Worm (Caenorhabditis elegans) whole organism, L3 larva: ENCODE measurements around the gene F44E2.6.

Experiments
- R02D3.7 ChIP-seq: fragments of 150-350 bp; optimal IDR thresholded peaks from 2 replicates; lab custom pipeline; 2014; ENCODE audit warnings: missing biosample characterization, missing genetic modification characterization
- ZK546.5 ChIP-seq: sonication (generic microtip); optimal IDR thresholded peaks from 2 replicates; lab custom pipeline; 2017; ENCODE audit warnings: missing biosample characterization, missing genetic modification characterization
- ama-1 ChIP-seq: fragments of 150-350 bp; optimal IDR thresholded peaks from 2 replicates; lab custom pipeline; 2018
- ceh-16 ChIP-seq: sonication (generic microtip); optimal IDR thresholded peaks from 2 replicates; lab custom pipeline; 2017; ENCODE audit warnings: missing biosample characterization, missing genetic modification characterization
- ceh-28 ChIP-seq: fragments of 150-350 bp; optimal IDR thresholded peaks from 2 replicates; lab custom pipeline; 2014; ENCODE audit warnings: missing biosample characterization, missing genetic modification reagents, missing genetic modification characterization
- ceh-82 ChIP-seq: fragments of 150-350 bp; optimal IDR thresholded peaks from 2 replicates; lab custom pipeline; 2014; ENCODE audit warnings: missing biosample characterization, missing genetic modification characterization
- ceh-9 ChIP-seq: sonication (generic microtip); optimal IDR thresholded peaks from 2 replicates; lab custom pipeline; 2018; ENCODE audit warnings: missing biosample characterization, missing genetic modification characterization
- daf-12 ChIP-seq: fragments of 150-350 bp; optimal IDR thresholded peaks from 2 replicates; lab custom pipeline; 2014; ENCODE audit warnings: missing biosample characterization, missing genetic modification reagents, missing genetic modification characterization
- egl-27 ChIP-seq: sonication (generic microtip); optimal IDR thresholded peaks from 4 replicates; lab custom pipeline; 2017; ENCODE audit warnings: missing biosample characterization, missing genetic modification reagents, missing genetic modification characterization
- egl-5 ChIP-seq: fragments of 150-350 bp; optimal IDR thresholded peaks from 2 replicates; lab custom pipeline; 2017; ENCODE audit warnings: missing biosample characterization, missing genetic modification reagents, missing genetic modification characterization, inconsistent platforms
- elt-1 ChIP-seq: fragments of 150-350 bp; optimal IDR thresholded peaks from 2 replicates; lab custom pipeline; 2014; ENCODE audit warnings: missing biosample characterization, missing genetic modification characterization
- elt-2 ChIP-seq: sonication (generic microtip); optimal IDR thresholded peaks from 2 replicates; lab custom pipeline; 2016; ENCODE audit warnings: missing genetic modification reagents, mild to moderate bottlenecking, missing genetic modification characterization, missing compliant biosample characterization
- elt-3 ChIP-seq, 3 experiments: fragments of 150-350 bp in 1 of 3; sonication (generic microtip) in 2 of 3; optimal IDR thresholded peaks; 2 replicates in 2 of 3; 4 replicates in 1 of 3; lab custom pipeline; 2014 to 2017; ENCODE audit warnings: missing biosample characterization in 3 of 3, missing genetic modification characterization in 3 of 3
- eor-1 ChIP-seq, 2 experiments: fragments of 150-350 bp; optimal IDR thresholded peaks; 2 replicates each; lab custom pipeline; 2014 to 2018; ENCODE audit warnings: missing biosample characterization in 2 of 2, missing genetic modification characterization in 2 of 2
- fkh-10 ChIP-seq: sonication (generic microtip); optimal IDR thresholded peaks from 2 replicates; lab custom pipeline; 2017; ENCODE audit warnings: missing biosample characterization, missing genetic modification reagents, missing genetic modification characterization
- fkh-2 ChIP-seq: fragments of 150-350 bp; optimal IDR thresholded peaks from 2 replicates; lab custom pipeline; 2014; ENCODE audit warnings: missing biosample characterization, missing genetic modification reagents, missing genetic modification characterization
- fos-1 ChIP-seq: fragments of 150-350 bp; optimal IDR thresholded peaks from 2 replicates; lab custom pipeline; 2014; ENCODE audit warnings: missing biosample characterization, missing genetic modification characterization
- hmg-11 ChIP-seq: sonication (generic microtip); optimal IDR thresholded peaks from 2 replicates; lab custom pipeline; 2016; ENCODE audit warnings: missing genetic modification characterization, missing compliant biosample characterization
- jun-1 ChIP-seq: fragments of 150-350 bp; optimal IDR thresholded peaks from 2 replicates; lab custom pipeline; 2014; ENCODE audit warnings: missing biosample characterization, missing genetic modification reagents, missing genetic modification characterization
- lin-15B ChIP-seq: fragments of 150-350 bp; optimal IDR thresholded peaks from 2 replicates; lab custom pipeline; 2014; ENCODE audit warnings: missing biosample characterization, missing genetic modification characterization
- lin-39 ChIP-seq: fragments of 150-350 bp; optimal IDR thresholded peaks from 2 replicates; lab custom pipeline; 2018; ENCODE audit warnings: missing biosample characterization, missing genetic modification reagents, missing genetic modification characterization
- lsy-12 ChIP-seq: sonication (generic microtip); optimal IDR thresholded peaks from 2 replicates; lab custom pipeline; 2016; ENCODE audit warnings: mild to moderate bottlenecking, missing genetic modification characterization, missing compliant biosample characterization
- mdl-1 ChIP-seq: fragments of 150-350 bp; optimal IDR thresholded peaks from 2 replicates; lab custom pipeline; 2014; ENCODE audit warnings: missing biosample characterization, missing genetic modification characterization
- mml-1 ChIP-seq: fragments of 150-350 bp; sonication (generic microtip); optimal IDR thresholded peaks from 3 replicates; lab custom pipeline; 2014; ENCODE audit warnings: missing biosample characterization, missing genetic modification characterization
- nfya-1 ChIP-seq: sonication (generic microtip); optimal IDR thresholded peaks from 2 replicates; lab custom pipeline; 2017; ENCODE audit warnings: missing genetic modification characterization, mild to moderate bottlenecking, missing compliant biosample characterization, antibody characterized with exemption, moderate library complexity; ENCODE audit not compliant: insufficient read depth
- nhr-11 ChIP-seq: fragments of 150-350 bp; optimal IDR thresholded peaks from 2 replicates; lab custom pipeline; 2014; ENCODE audit warnings: missing biosample characterization, missing genetic modification characterization
- nhr-12 ChIP-seq: fragments of 150-350 bp; optimal IDR thresholded peaks from 2 replicates; lab custom pipeline; 2014; ENCODE audit warnings: missing biosample characterization, missing genetic modification characterization
- nhr-23 ChIP-seq: fragments of 150-350 bp; optimal IDR thresholded peaks from 2 replicates; lab custom pipeline; 2014; ENCODE audit warnings: missing biosample characterization, missing genetic modification reagents, missing genetic modification characterization
- nhr-237 ChIP-seq: fragments of 150-350 bp; optimal IDR thresholded peaks from 2 replicates; lab custom pipeline; 2014; ENCODE audit warnings: missing biosample characterization, missing genetic modification characterization
- nhr-25 ChIP-seq: sonication (generic microtip); optimal IDR thresholded peaks from 2 replicates; lab custom pipeline; 2017; ENCODE audit warnings: missing biosample characterization, missing genetic modification characterization
- nhr-28 ChIP-seq: fragments of 150-350 bp; optimal IDR thresholded peaks from 2 replicates; lab custom pipeline; 2014; ENCODE audit warnings: missing biosample characterization, missing genetic modification characterization
- nhr-43 ChIP-seq: sonication (generic microtip); optimal IDR thresholded peaks from 2 replicates; lab custom pipeline; 2016; ENCODE audit warnings: mild to moderate bottlenecking, missing genetic modification characterization, missing compliant biosample characterization; ENCODE audit not compliant: poor library complexity, severe bottlenecking
- nhr-67 ChIP-seq: fragments of 150-350 bp; optimal IDR thresholded peaks from 2 replicates; lab custom pipeline; 2014; ENCODE audit warnings: missing biosample characterization, missing genetic modification characterization
- nhr-77 ChIP-seq: fragments of 150-350 bp; optimal IDR thresholded peaks from 2 replicates; lab custom pipeline; 2014; ENCODE audit warnings: missing biosample characterization, missing genetic modification characterization
- pha-4 ChIP-seq: fragments of 150-350 bp; optimal IDR thresholded peaks from 2 replicates; lab custom pipeline; 2014; ENCODE audit warnings: missing biosample characterization, missing genetic modification reagents, missing genetic modification characterization
- pqm-1 ChIP-seq: fragments of 150-350 bp; optimal IDR thresholded peaks from 2 replicates; lab custom pipeline; 2017; ENCODE audit warnings: missing biosample characterization, missing genetic modification characterization, inconsistent platforms
- sea-2 ChIP-seq: fragments of 150-350 bp; sonication (generic microtip); optimal IDR thresholded peaks from 4 replicates; lab custom pipeline; 2014; ENCODE audit warnings: missing biosample characterization, missing genetic modification reagents, missing genetic modification characterization
- skn-1 ChIP-seq: fragments of 150-350 bp; optimal IDR thresholded peaks from 2 replicates; lab custom pipeline; 2014; ENCODE audit warnings: missing biosample characterization, missing genetic modification characterization
- snpc-4 ChIP-seq: fragments of 150-350 bp; optimal IDR thresholded peaks from 2 replicates; lab custom pipeline; 2014; ENCODE audit warnings: missing biosample characterization, missing genetic modification characterization
- tbx-2 ChIP-seq: sonication (generic microtip); optimal IDR thresholded peaks from 2 replicates; lab custom pipeline; 2016; ENCODE audit warnings: mild to moderate bottlenecking, missing genetic modification characterization, missing compliant biosample characterization
- unc-39 ChIP-seq: sonication (generic microtip); optimal IDR thresholded peaks from 4 replicates; lab custom pipeline; 2017; ENCODE audit warnings: missing biosample characterization, missing genetic modification characterization
- unc-62 ChIP-seq: fragments of 150-350 bp; sonication (generic microtip); optimal IDR thresholded peaks from 4 replicates; lab custom pipeline; 2014; ENCODE audit warnings: missing biosample characterization, missing genetic modification reagents, missing genetic modification characterization
- zag-1 ChIP-seq: fragments of 150-350 bp; optimal IDR thresholded peaks from 2 replicates; lab custom pipeline; 2014; ENCODE audit warnings: missing biosample characterization, missing genetic modification characterization
- ztf-11 ChIP-seq: fragments of 150-350 bp; optimal IDR thresholded peaks from 2 replicates; lab custom pipeline; 2014; ENCODE audit warnings: missing biosample characterization, missing genetic modification characterization
- ztf-4 ChIP-seq: fragments of 150-350 bp; optimal IDR thresholded peaks from 2 replicates; lab custom pipeline; 2014; ENCODE audit warnings: missing biosample characterization, missing genetic modification characterization

F44E2.6 gene

DNA sequence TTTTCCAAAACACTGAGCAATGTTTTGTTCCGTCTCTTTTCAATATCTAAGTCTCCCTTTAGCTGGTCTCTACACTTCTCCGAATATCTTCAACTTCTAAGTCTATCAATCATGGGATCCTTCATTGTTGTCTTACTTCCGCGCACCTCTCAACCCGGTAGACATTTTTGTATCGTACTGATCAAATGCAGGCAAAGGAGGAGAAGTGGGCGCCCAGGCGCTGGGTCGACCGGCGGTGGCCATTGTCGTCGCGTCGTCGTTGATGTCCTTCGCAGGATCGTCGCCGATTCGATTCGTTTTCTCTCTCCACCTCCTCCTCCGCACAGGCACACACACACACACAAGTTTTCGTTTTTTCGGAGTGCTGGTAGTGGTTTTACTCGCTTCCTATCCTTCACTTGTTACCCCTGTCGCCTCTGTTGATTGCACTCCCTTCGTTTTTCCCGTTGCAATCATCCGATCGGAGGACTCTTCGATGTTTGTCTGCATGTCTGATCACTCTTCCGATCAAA is 43.6 kb downstream of the F44E2.6 start:
- TF ChIP-seq mml-1 (tag; lab: Kevin White, UChicago): no peak
- TF ChIP-seq nhr-43 (tag; lab: Kevin White, UChicago): peak; percentile 69

DNA sequence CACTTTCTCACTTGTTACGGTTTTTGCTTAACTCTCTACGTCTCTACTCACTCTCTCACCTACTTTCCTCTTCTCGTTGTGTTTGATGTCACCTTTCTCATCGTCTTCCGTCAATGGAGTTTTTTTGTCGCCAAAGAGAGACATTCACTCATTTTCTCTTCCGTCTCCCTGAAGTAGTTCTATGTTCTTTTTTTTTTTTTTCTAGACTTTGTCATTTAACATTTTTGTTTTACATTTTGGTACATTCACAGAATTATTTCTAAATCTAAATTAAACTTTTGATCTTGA is 44.3 kb downstream of the F44E2.6 start:
- TF ChIP-seq daf-12: no peak
- TF ChIP-seq mml-1 (tag; lab: Kevin White, UChicago): no peak
- peak; percentile 26 for TF ChIP-seq nhr-43 (tag; lab: Kevin White, UChicago)
- TF ChIP-seq egl-5 (tag; lab: Kevin White, UChicago): no peak
- TF ChIP-seq pha-4: peak; percentile 3
- peak; percentile 63 for TF ChIP-seq nhr-25 (tag; lab: Kevin White, UChicago)
- no peak for TF ChIP-seq jun-1 (tag; lab: Kevin White, UChicago)
- TF ChIP-seq nhr-23 (tag; lab: Kevin White, UChicago): peak; percentile 67
- TF ChIP-seq ceh-82: no peak
- no peak for TF ChIP-seq nhr-67 (tag; lab: Kevin White, UChicago)
- no peak for TF ChIP-seq eor-1 (tag; optimal IDR thresholded peaks at IDR 0.05; lab: Kevin White, UChicago)
- no peak for TF ChIP-seq hmg-11 (tag; lab: Kevin White, UChicago)
- no peak for TF ChIP-seq nhr-237 (tag; lab: Kevin White, UChicago)
- no peak for TF ChIP-seq snpc-4 (tag; lab: Kevin White, UChicago)

DNA sequence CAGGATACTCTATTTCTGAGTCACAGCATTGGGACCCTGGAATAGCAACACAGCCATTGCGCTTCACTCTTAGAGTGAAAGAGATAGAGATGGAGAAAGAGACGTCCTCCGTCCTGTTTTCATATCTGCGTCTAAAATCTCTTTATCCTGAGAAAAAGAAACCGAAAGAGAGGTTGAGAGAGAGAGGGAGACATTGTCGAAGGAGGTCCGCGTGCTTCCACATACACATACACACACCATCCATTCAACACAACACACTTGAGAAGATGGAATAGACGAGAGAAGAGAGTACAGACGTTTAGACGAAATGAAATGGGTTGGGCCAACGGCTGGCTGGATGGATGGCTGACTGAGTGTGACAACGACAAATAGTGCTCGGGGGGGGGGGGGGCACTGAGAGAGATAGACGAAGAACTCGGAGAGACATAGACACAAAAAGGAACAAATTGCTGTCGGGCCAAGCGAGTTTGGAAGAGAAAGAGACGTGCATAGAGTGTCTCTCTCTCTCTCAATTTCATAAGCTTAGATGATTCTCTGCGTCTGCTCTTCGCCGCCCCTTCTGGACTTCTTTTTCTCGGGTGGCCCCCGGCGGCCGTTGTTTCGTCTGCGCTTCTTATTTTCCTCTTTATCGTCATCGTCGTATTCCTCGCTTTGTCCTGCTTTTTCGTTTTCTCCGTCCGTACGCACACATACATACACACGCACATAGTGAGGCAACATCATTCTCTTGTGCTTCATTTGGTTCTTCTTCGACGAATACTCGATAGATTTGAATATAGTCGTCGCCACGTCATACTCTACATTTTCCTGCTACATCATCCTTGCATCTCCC is 44.8 kb downstream of the F44E2.6 start, which contains the start of gene F54F2.6:
Gene F54F2.6 (minus strand): TSS at position 738 of the 832 bp plus-strand sequence.
- peak; percentile 80 for TF ChIP-seq lsy-12
- peak; percentile 87 for TF ChIP-seq ceh-28
- peak; percentile 57 for TF ChIP-seq R02D3.7
- no peak for TF ChIP-seq nhr-28
- peak; percentile 37 for TF ChIP-seq ama-1 (lab: Kevin White, UChicago)
- peak; percentile 88 for TF ChIP-seq lin-39
- TF ChIP-seq fos-1 (tag; lab: Kevin White, UChicago): no peak
- TF ChIP-seq nfya-1 (tag; lab: Kevin White, UChicago): peak; percentile 92
- peak; percentile 38 for TF ChIP-seq pqm-1 (tag; lab: Kevin White, UChicago)
- TF ChIP-seq nhr-11 (tag; lab: Kevin White, UChicago): peak; percentile 84
- peak; percentile 78 for TF ChIP-seq elt-1 (tag; lab: Kevin White, UChicago)
- TF ChIP-seq hmg-11 (tag; lab: Kevin White, UChicago): peak; percentile 90
- TF ChIP-seq daf-12: no peak
- no peak for TF ChIP-seq nhr-12 (tag; lab: Kevin White, UChicago)
- peak; percentile 58 for TF ChIP-seq lin-15B (tag; lab: Kevin White, UChicago)
- TF ChIP-seq nhr-77 (tag; lab: Kevin White, UChicago): peak; percentile 50
- TF ChIP-seq sea-2: peak; percentile 31
- peak; percentile 40 for TF ChIP-seq nhr-23 (tag; lab: Kevin White, UChicago)
- TF ChIP-seq ZK546.5 (tag; lab: Kevin White, UChicago): no peak
- TF ChIP-seq mdl-1 (tag; lab: Kevin White, UChicago): peak; percentile 94
- TF ChIP-seq ztf-4 (tag; lab: Kevin White, UChicago): no peak
- peak; percentile 76 for TF ChIP-seq fkh-10
- peak; percentile 40 for TF ChIP-seq ceh-82
- peak; percentile 44 for TF ChIP-seq nhr-25 (tag; lab: Kevin White, UChicago)
- peak; percentile 77 for TF ChIP-seq egl-27 (tag; lab: Kevin White, UChicago)
- TF ChIP-seq ztf-11: no peak
- TF ChIP-seq ceh-9 (tag; lab: Kevin White, UChicago): peak; percentile 24
- TF ChIP-seq jun-1 (tag; lab: Kevin White, UChicago): peak; percentile 91
- no peak for TF ChIP-seq ceh-16 (tag; lab: Kevin White, UChicago)
- peak; percentile 71 for TF ChIP-seq elt-2 (tag; lab: Kevin White, UChicago)
- TF ChIP-seq elt-3 (tag; optimal IDR thresholded peaks at IDR 0.05; lab: Kevin White, UChicago): no peak
- peak; percentile 75 for TF ChIP-seq snpc-4 (tag; lab: Kevin White, UChicago)
- TF ChIP-seq egl-5 (tag; lab: Kevin White, UChicago): peak; percentile 65
- peak; percentile 44 for TF ChIP-seq unc-39 (tag; lab: Kevin White, UChicago)
- TF ChIP-seq pha-4: peak; percentile 93
- TF ChIP-seq fkh-2 (tag; lab: Kevin White, UChicago): peak; percentile 52
- no peak for TF ChIP-seq skn-1 (tag; lab: Kevin White, UChicago)
- TF ChIP-seq tbx-2 (tag; lab: Kevin White, UChicago): peak; percentile 85
- peak; percentile 59 for TF ChIP-seq nhr-43 (tag; lab: Kevin White, UChicago)
- peak; percentile 76 for TF ChIP-seq zag-1 (tag; lab: Kevin White, UChicago)
- TF ChIP-seq unc-62: peak; percentile 95
